Worm (Caenorhabditis elegans): ENCODE data around the gene tbb-4.
A peak's percentile ranks its signal among the peaks of the same experiment; 100 is the strongest.

tbb-4 gene

ce11 chrX:9446177-9446694, 9.5 kb upstream of the tbb-4 start, which contains the start of gene ZK899.1:
Gene ZK899.1 (plus strand): TSS chrX:9446644.
- TF ChIP-seq F13C5.2 (tag; optimal IDR thresholded peaks at IDR 0.05) (no peak), hmbx-1 (tag; optimal IDR thresholded peaks at IDR 0.05) (no peak), tbx-37 (GFP tag; conservative IDR thresholded peaks at IDR 0.05) (no peak), hmg-4 (GFP tag; optimal IDR thresholded peaks at IDR 0.05) (no peak), scrt-1 (GFP tag; IDR thresholded peaks at IDR 0.05) (no peak), flt-1 (GFP tag; IDR thresholded peaks at IDR 0.05) (no peak), B0310.2 (tag; optimal IDR thresholded peaks at IDR 0.05) (no peak), tbx-11 (GFP tag; IDR thresholded peaks at IDR 0.05) (no peak), ceh-36 (tag; optimal IDR thresholded peaks at IDR 0.05) (no peak), hnd-1 (tag; optimal IDR thresholded peaks at IDR 0.05) (no peak), ceh-13 (GFP tag; optimal IDR thresholded peaks at IDR 0.05) (no peak), sea-1 (GFP tag; conservative IDR thresholded peaks at IDR 0.05) (no peak)

DNA sequence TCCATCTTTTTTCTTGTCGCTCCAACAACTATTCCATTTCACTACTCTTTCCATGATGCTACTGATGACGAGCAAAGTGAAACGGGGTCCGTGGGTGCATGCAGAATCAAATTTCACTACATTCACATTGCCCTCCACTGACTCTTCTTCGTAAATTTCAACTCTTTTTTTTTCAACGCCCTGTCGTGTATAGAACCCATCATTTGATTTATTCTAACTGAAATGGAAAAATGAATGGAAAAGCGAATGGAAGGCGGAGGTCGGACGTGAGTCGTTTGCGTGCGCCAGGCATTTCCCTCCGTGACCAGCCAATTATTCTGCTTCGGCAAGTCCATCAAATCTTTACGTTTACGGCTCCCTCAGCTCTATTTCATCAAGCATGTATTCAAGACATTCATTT, 7.2 kb upstream of the tbb-4 start:
- TF ChIP-seq hnd-1 (tag; optimal IDR thresholded peaks at IDR 0.05): no peak
- no peak for TF ChIP-seq pes-1 (GFP tag; IDR thresholded peaks at IDR 0.05)
- no peak for TF ChIP-seq tbx-37 (GFP tag; conservative IDR thresholded peaks at IDR 0.05)
- TF ChIP-seq hmg-4 (GFP tag; optimal IDR thresholded peaks at IDR 0.05): no peak
- no peak for TF ChIP-seq tra-4 (tag; optimal IDR thresholded peaks at IDR 0.05)
- no peak for TF ChIP-seq tbx-11 (GFP tag; IDR thresholded peaks at IDR 0.05)
- no peak for TF ChIP-seq ceh-36 (tag; optimal IDR thresholded peaks at IDR 0.05)
- TF ChIP-seq ets-7 (tag; optimal IDR thresholded peaks at IDR 0.05): no peak
- no peak for TF ChIP-seq aly-1 (tag; optimal IDR thresholded peaks at IDR 0.05)
- TF ChIP-seq flt-1 (GFP tag; IDR thresholded peaks at IDR 0.05): no peak
- no peak for TF ChIP-seq ceh-13 (GFP tag; optimal IDR thresholded peaks at IDR 0.05)
- no peak for TF ChIP-seq scrt-1 (GFP tag; IDR thresholded peaks at IDR 0.05)
- TF ChIP-seq sea-1 (GFP tag; conservative IDR thresholded peaks at IDR 0.05): no peak
- TF ChIP-seq F13C5.2 (tag; optimal IDR thresholded peaks at IDR 0.05): no peak
- TF ChIP-seq hmbx-1 (tag; optimal IDR thresholded peaks at IDR 0.05): no peak
- no peak for TF ChIP-seq ama-1 (optimal IDR thresholded peaks at IDR 0.05)
- no peak for TF ChIP-seq B0310.2 (tag; optimal IDR thresholded peaks at IDR 0.05)

DNA sequence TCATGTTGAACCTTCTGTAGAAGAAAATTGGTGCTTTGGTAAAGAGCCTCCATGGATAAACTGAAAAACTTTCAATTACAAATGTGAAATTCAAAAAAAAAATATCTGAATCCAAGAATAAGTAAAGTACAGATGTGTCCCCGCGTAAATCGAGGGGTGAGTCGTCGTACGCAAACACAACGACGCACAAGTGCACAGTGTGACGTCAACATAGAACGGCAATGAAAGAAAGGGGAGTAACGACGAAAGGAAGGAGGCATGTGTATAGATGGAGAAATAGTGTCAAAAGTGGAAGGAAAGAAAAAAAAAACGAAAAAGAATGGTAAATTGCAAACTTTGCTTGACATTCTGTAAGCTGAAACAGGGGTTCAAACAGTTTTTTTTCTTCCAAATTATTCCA, 4.8 kb upstream of the tbb-4 start, which contains the start of gene memb-1:
Gene memb-1 (minus strand): TSS at position 60 of the 400 bp plus-strand sequence.
- TF ChIP-seq sea-1 (GFP tag; conservative IDR thresholded peaks at IDR 0.05): no peak
- no peak for TF ChIP-seq ama-1 (optimal IDR thresholded peaks at IDR 0.05)
- TF ChIP-seq scrt-1 (GFP tag; IDR thresholded peaks at IDR 0.05): no peak
- no peak for TF ChIP-seq ceh-36 (tag; optimal IDR thresholded peaks at IDR 0.05)
- TF ChIP-seq pes-1 (GFP tag; IDR thresholded peaks at IDR 0.05): no peak
- TF ChIP-seq F13C5.2 (tag; optimal IDR thresholded peaks at IDR 0.05): no peak

DNA sequence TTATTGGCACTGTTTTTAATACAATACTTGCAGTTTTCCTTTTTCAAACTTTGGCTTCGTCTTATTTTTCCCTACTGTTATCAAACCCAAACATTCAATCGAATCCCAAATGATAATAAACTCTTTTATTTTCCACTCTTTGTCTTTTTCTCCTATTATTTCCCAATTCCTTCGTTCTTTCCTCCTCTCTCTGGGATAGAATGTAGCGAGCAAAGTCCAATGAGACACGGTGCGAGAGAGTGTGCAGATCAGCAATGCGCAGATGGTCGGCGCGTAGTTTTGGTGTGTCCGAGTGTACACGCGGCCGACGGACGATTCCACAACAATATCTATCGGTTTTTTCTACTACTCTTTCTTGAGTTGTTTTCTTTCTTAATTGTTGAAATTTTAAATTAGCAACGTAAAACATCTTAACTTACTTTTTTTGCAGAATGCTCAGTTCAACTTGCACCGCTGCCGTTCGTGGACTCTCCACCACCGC, 5.7 kb downstream of the tbb-4 start, which contains the start of gene B0272.3:
Gene B0272.3 (plus strand): TSS at position 431 of the 481 bp plus-strand sequence.
- no peak for TF ChIP-seq ceh-13 (GFP tag; optimal IDR thresholded peaks at IDR 0.05)
- no peak for TF ChIP-seq tbx-11 (GFP tag; IDR thresholded peaks at IDR 0.05)
- TF ChIP-seq sea-1 (GFP tag; conservative IDR thresholded peaks at IDR 0.05): no peak
- no peak for TF ChIP-seq ama-1 (optimal IDR thresholded peaks at IDR 0.05)
- no peak for TF ChIP-seq ets-7 (tag; optimal IDR thresholded peaks at IDR 0.05)
- TF ChIP-seq hmg-4 (GFP tag; optimal IDR thresholded peaks at IDR 0.05): peak; percentile 28
- no peak for TF ChIP-seq B0310.2 (tag; optimal IDR thresholded peaks at IDR 0.05)
- TF ChIP-seq F13C5.2 (tag; optimal IDR thresholded peaks at IDR 0.05): peak; percentile 7
- no peak for TF ChIP-seq tra-4 (tag; optimal IDR thresholded peaks at IDR 0.05)
- TF ChIP-seq ceh-36 (tag; optimal IDR thresholded peaks at IDR 0.05): no peak

- no peak for TF ChIP-seq tra-4 (tag; optimal IDR thresholded peaks at IDR 0.05)
- no peak for TF ChIP-seq scrt-1 (GFP tag; IDR thresholded peaks at IDR 0.05)
- no peak for TF ChIP-seq pes-1 (GFP tag; IDR thresholded peaks at IDR 0.05)
- TF ChIP-seq aly-1 (tag; optimal IDR thresholded peaks at IDR 0.05): no peak
- no peak for TF ChIP-seq ama-1 (optimal IDR thresholded peaks at IDR 0.05)
- no peak for TF ChIP-seq ceh-36 (tag; optimal IDR thresholded peaks at IDR 0.05)
- no peak for TF ChIP-seq flt-1 (GFP tag; IDR thresholded peaks at IDR 0.05)
- TF ChIP-seq ceh-13 (GFP tag; optimal IDR thresholded peaks at IDR 0.05): no peak
- TF ChIP-seq ets-7 (tag; optimal IDR thresholded peaks at IDR 0.05): no peak
- no peak for TF ChIP-seq B0310.2 (tag; optimal IDR thresholded peaks at IDR 0.05)
- TF ChIP-seq F13C5.2 (tag; optimal IDR thresholded peaks at IDR 0.05): no peak
- no peak for TF ChIP-seq hnd-1 (tag; optimal IDR thresholded peaks at IDR 0.05)
- no peak for TF ChIP-seq sea-1 (GFP tag; conservative IDR thresholded peaks at IDR 0.05)
- no peak for TF ChIP-seq tbx-37 (GFP tag; conservative IDR thresholded peaks at IDR 0.05)
- TF ChIP-seq tbx-11 (GFP tag; IDR thresholded peaks at IDR 0.05): no peak
- no peak for TF ChIP-seq hmg-4 (GFP tag; optimal IDR thresholded peaks at IDR 0.05)
- TF ChIP-seq hmbx-1 (tag; optimal IDR thresholded peaks at IDR 0.05): no peak
These were observed 8.6 kb downstream of the tbb-4 start, which contains the start of gene B0272.4 for ce11 chrX:9428059-9428458. Gene B0272.4 (plus strand): TSS chrX:9428431.

ce11 chrX:9417948-9418347, 18.7 kb downstream of the tbb-4 start:
- TF ChIP-seq hmg-4 (GFP tag; optimal IDR thresholded peaks at IDR 0.05) (no peak), ama-1 (optimal IDR thresholded peaks at IDR 0.05) (no peak), ets-7 (tag; optimal IDR thresholded peaks at IDR 0.05) (no peak), flt-1 (GFP tag; IDR thresholded peaks at IDR 0.05) (no peak), aly-1 (tag; optimal IDR thresholded peaks at IDR 0.05) (no peak), F13C5.2 (tag; optimal IDR thresholded peaks at IDR 0.05) (no peak), B0310.2 (tag; optimal IDR thresholded peaks at IDR 0.05) (no peak), tbx-37 (GFP tag; conservative IDR thresholded peaks at IDR 0.05) (no peak), scrt-1 (GFP tag; IDR thresholded peaks at IDR 0.05) (no peak), pes-1 (GFP tag; IDR thresholded peaks at IDR 0.05) (no peak)

ce11 chrX:9417326-9417725, 19.4 kb downstream of the tbb-4 start:
- no peak for TF ChIP-seq hmbx-1 (tag; optimal IDR thresholded peaks at IDR 0.05)
- no peak for TF ChIP-seq ceh-36 (tag; optimal IDR thresholded peaks at IDR 0.05)

ce11 chrX:9411675-9412074, 25.0 kb downstream of the tbb-4 start:
- TF ChIP-seq flt-1 (GFP tag; IDR thresholded peaks at IDR 0.05) (no peak), tra-4 (tag; optimal IDR thresholded peaks at IDR 0.05) (no peak), tbx-37 (GFP tag; conservative IDR thresholded peaks at IDR 0.05) (no peak), ceh-36 (tag; optimal IDR thresholded peaks at IDR 0.05) (no peak), F13C5.2 (tag; optimal IDR thresholded peaks at IDR 0.05) (no peak)

Data from whole organism, early embryonic.